Worm (Caenorhabditis elegans) whole organism, late embryonic: ENCODE measurements around the gene F56D6.8.
"Not testable (repeated sequence)": the region's sequence is repeated elsewhere in the genome, so short reads cannot be mapped to it uniquely, and the experiment has no call there.

Experiments
- C38D4.7 ChIP-seq: fragments of 200-800 bp; sonication (Bioruptor generic); optimal IDR thresholded peaks from 2 replicates; lab custom pipeline; 2018; ENCODE audit warnings: mild to moderate bottlenecking, missing genetic modification characterization, moderate library complexity, missing compliant biosample characterization
- T23F11.4 ChIP-seq: fragments of 200-800 bp; sonication (Bioruptor generic); optimal IDR thresholded peaks from 2 replicates; lab custom pipeline; 2018; ENCODE audit warnings: mild to moderate bottlenecking, missing genetic modification characterization, missing compliant biosample characterization
- Y22D7AL.16 ChIP-seq: sonication (generic microtip); optimal IDR thresholded peaks from 2 replicates; lab custom pipeline; 2016; ENCODE audit warnings: missing genetic modification characterization, missing compliant biosample characterization
- ceh-14 ChIP-seq: sonication (generic microtip); optimal IDR thresholded peaks from 2 replicates; lab custom pipeline; 2016; ENCODE audit warnings: missing genotype, missing genetic modification characterization, missing compliant biosample characterization
- ceh-18 ChIP-seq: sonication (generic microtip); optimal IDR thresholded peaks from 2 replicates; lab custom pipeline; 2016; ENCODE audit warnings: missing genetic modification characterization, missing compliant biosample characterization
- ceh-2 ChIP-seq: sonication (generic microtip); optimal IDR thresholded peaks from 2 replicates; lab custom pipeline; 2016; ENCODE audit warnings: missing genotype, missing genetic modification characterization, missing compliant biosample characterization
- ceh-24 ChIP-seq: sonication (generic microtip); optimal IDR thresholded peaks from 2 replicates; lab custom pipeline; 2016; ENCODE audit warnings: mild to moderate bottlenecking, missing genetic modification characterization, missing compliant biosample characterization
- ceh-30 ChIP-seq: fragments of 150-350 bp; optimal IDR thresholded peaks from 2 replicates; lab custom pipeline; 2014; ENCODE audit warnings: missing biosample characterization, missing genetic modification characterization
- ceh-45 ChIP-seq: fragments of 200-800 bp; sonication (Bioruptor generic); IDR thresholded peaks from 2 replicates; pipeline ENCODE4 v1.3.6; 2022; ENCODE audit warnings: missing genetic modification reagents, missing genetic modification characterization, missing compliant biosample characterization
- ceh-48 ChIP-seq: sonication (generic microtip); optimal IDR thresholded peaks from 2 replicates; lab custom pipeline; 2016; ENCODE audit warnings: missing genetic modification characterization, inconsistent platforms, missing compliant biosample characterization
- dve-1 ChIP-seq: sonication (generic microtip); optimal IDR thresholded peaks from 2 replicates; lab custom pipeline; 2017; ENCODE audit warnings: antibody characterized with exemption, mild to moderate bottlenecking, missing genetic modification characterization, missing compliant biosample characterization
- hlh-30 ChIP-seq: sonication (generic microtip); optimal IDR thresholded peaks from 2 replicates; lab custom pipeline; 2017; ENCODE audit warnings: antibody characterized with exemption, missing genetic modification characterization, missing compliant biosample characterization; ENCODE audit not compliant: insufficient read depth
- nhr-11 ChIP-seq: fragments of 150-350 bp; optimal IDR thresholded peaks from 2 replicates; lab custom pipeline; 2014; ENCODE audit warnings: missing biosample characterization, missing genetic modification characterization
- nhr-232 ChIP-seq: sonication (generic microtip); optimal IDR thresholded peaks from 2 replicates; lab custom pipeline; 2016; ENCODE audit warnings: missing genetic modification characterization, missing compliant biosample characterization
- npax-4 ChIP-seq: sonication (generic microtip); optimal IDR thresholded peaks from 2 replicates; lab custom pipeline; 2016; ENCODE audit warnings: missing genetic modification characterization, missing compliant biosample characterization
- pat-9 ChIP-seq: fragments of 200-800 bp; sonication (Bioruptor generic); optimal IDR thresholded peaks from 2 replicates; lab custom pipeline; 2018; ENCODE audit warnings: mild to moderate bottlenecking, missing genetic modification characterization, moderate library complexity, missing compliant biosample characterization
- pha-2 ChIP-seq: sonication (generic microtip); optimal IDR thresholded peaks from 2 replicates; lab custom pipeline; 2017; ENCODE audit warnings: mild to moderate bottlenecking, missing genetic modification characterization, missing compliant biosample characterization
- pha-4 ChIP-seq: fragments of 150-350 bp; optimal IDR thresholded peaks from 2 replicates; lab custom pipeline; 2018; ENCODE audit warnings: missing biosample characterization, missing genetic modification reagents, missing genetic modification characterization
- pqm-1 ChIP-seq: sonication (generic microtip); optimal IDR thresholded peaks from 2 replicates; lab custom pipeline; 2016; ENCODE audit warnings: missing genetic modification characterization, missing compliant biosample characterization
- ref-2 ChIP-seq: sonication (generic microtip); optimal IDR thresholded peaks from 2 replicates; lab custom pipeline; 2016; ENCODE audit warnings: missing genetic modification characterization, missing compliant biosample characterization
- sox-2 ChIP-seq: fragments of 200-800 bp; sonication (Bioruptor generic); IDR thresholded peaks from 2 replicates; pipeline ENCODE4 v1.3.6; 2022; ENCODE audit warnings: missing genetic modification reagents, missing genetic modification characterization, missing compliant biosample characterization
- ttx-3 ChIP-seq: sonication (generic microtip); optimal IDR thresholded peaks from 2 replicates; lab custom pipeline; 2016; ENCODE audit warnings: missing genetic modification reagents, missing genetic modification characterization, missing compliant biosample characterization
- unc-3 ChIP-seq, 2 experiments: fragments of 200-800 bp in 1 of 2; sonication (Bioruptor generic) in 1 of 2; sonication (generic microtip) in 1 of 2; conservative IDR thresholded peaks in 1 of 2; optimal IDR thresholded peaks in 1 of 2; 2 replicates each; pipeline versions ENCODE4 v1.3.6 to Lab custom; 2016 to 2022; ENCODE audit warnings: missing compliant biosample characterization in 2 of 2, missing genetic modification characterization in 2 of 2, missing genetic modification reagents in 1 of 2
- unc-86 ChIP-seq: sonication (generic microtip); optimal IDR thresholded peaks from 2 replicates; lab custom pipeline; 2016; ENCODE audit warnings: missing genetic modification characterization, missing compliant biosample characterization
- zip-5 ChIP-seq: sonication (generic microtip); optimal IDR thresholded peaks from 2 replicates; lab custom pipeline; 2016; ENCODE audit warnings: missing genetic modification characterization, missing compliant biosample characterization
- ztf-16 ChIP-seq: sonication (generic microtip); optimal IDR thresholded peaks from 2 replicates; lab custom pipeline; 2017; ENCODE audit warnings: missing genetic modification characterization, missing compliant biosample characterization

The F56D6.8 gene

DNA sequence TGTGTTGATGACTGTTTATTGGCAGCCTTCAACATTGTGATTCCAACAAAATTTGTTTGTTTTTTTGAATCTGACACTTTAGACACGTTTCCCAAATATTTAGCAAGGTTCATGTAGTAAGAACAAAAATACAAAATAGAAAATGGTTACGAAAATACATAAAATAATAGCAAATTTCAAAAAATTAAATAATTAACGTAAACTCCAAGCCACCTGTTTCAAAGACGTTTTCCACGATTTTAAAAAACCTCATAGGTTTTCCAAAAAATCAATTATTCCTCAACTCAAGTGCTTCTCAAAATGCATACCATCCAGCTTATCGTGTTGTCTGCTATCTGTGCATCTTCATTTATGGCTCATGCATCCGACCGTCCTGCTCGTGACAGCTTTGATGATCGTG lies 23.2 kb upstream of the F56D6.8 start, which contains the start of gene F56D6.14:
Gene F56D6.14 (plus strand): TSS at position 301 of the 400 bp plus-strand sequence.
- TF ChIP-seq dve-1 (tag; lab: Kevin White, UChicago) (no peak), hlh-30 (tag; lab: Kevin White, UChicago) (no peak), zip-5 (tag; lab: Kevin White, UChicago) (no peak), ceh-48 (tag; lab: Kevin White, UChicago) (no peak), ztf-16 (no peak), pqm-1 (tag; lab: Kevin White, UChicago) (no peak)

DNA sequence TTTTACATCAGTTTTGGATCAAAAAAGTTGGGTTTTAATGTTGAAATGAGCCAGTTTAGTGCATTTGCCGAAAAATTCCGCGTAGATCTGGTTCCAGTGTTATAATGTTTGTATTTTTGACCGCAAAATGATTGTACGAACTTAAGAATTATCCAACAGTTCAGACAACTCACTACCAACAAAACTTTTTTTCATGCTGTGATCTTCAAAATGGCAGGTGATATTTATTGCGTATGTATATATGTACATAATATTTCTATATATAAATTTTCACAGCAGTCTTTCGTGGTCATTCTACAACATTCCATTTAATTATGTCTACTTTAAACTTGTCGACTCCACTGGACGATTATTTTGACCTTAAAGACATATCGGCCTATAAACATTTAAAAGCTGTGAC lies 21.1 kb upstream of the F56D6.8 start, which contains the start of gene srz-20:
Gene srz-20 (plus strand): TSS at position 301 of the 400 bp plus-strand sequence.
- TF ChIP-seq dve-1 (tag; lab: Kevin White, UChicago), result no peak
- no peak for TF ChIP-seq pha-4 (tag; lab: Kevin White, UChicago)
- no peak for TF ChIP-seq C38D4.7 (GFP tag; lab: Kevin White, UChicago)
- TF ChIP-seq pat-9 (tag; lab: Kevin White, UChicago), result no peak
- TF ChIP-seq ref-2 (tag; lab: Kevin White, UChicago), result no peak
- no peak for TF ChIP-seq pha-2
- no peak for TF ChIP-seq ceh-14 (tag; lab: Kevin White, UChicago)
- TF ChIP-seq ceh-30 (tag; lab: Kevin White, UChicago), result no peak

DNA sequence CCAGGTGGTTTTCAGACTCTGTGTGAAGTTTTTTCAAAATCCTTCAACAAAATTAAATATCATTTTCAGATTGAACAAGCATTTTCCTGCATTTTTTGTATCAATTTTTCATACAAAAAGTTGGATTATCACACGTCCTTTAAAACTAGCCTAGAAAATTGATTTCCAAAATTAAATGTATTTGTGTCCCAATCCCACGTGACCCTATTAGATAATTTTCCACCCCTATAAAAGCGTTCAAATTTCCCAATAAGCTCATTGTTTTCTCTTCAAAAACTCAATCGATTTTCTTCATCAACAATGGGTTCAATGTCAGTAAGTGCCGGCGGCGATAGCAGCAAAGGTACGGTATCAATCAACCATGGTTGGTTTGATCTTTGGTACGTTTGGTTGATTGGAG lies 20.2 kb upstream of the F56D6.8 start, which contains the start of gene F56D6.19:
Gene F56D6.19 (plus strand): TSS at position 301 of the 400 bp plus-strand sequence.
- TF ChIP-seq zip-5 (tag; lab: Kevin White, UChicago) (no peak), pha-2 (no peak), ceh-48 (tag; lab: Kevin White, UChicago) (no peak), T23F11.4 (no peak), Y22D7AL.16 (no peak)

DNA sequence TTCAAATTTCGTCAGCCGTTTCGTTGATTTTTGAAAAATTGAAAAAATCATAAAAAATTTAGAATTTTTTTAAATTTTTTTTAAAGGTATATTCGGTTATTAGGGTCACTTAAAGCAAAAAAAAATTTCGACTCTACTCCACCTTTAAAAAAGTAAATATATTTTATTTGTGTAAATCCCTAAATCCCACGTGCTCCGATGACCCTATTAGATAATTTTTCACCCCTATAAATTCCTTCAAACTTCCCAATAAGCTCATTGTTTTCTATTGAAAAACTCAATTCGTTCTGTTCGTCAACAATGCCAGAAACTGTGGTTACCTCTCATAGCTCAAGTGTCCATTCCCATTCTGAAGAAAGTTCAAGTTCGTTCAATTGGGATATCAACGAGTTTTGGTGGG lies 18.4 kb upstream of the F56D6.8 start, which contains the start of gene F56D6.20:
Gene F56D6.20 (plus strand): TSS at position 301 of the 400 bp plus-strand sequence.
- TF ChIP-seq nhr-11 (tag; lab: Kevin White, UChicago) (no peak), ceh-2 (tag; lab: Kevin White, UChicago) (no peak)

DNA sequence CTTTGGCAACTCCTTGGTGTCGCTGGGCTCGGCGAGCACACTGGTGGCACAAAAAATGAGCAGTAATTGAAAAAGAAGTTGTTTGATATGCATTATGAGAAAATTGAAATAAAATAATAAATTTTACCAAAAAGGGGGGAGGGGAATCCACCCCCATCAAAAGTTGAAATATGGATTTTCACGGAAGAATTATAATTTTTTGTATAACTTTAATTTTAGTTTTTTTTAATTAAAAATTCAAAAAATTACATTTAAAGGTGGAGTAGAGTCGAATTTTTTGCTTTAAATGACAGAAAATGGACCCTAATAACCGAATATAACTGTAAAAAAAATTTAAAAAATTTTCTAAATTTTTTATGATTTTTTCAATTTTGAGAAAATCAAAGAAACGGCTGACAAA lies 17.6 kb upstream of the F56D6.8 start, which contains the start of gene F56D6.18:
Gene F56D6.18 (minus strand): TSS at position 101 of the 400 bp plus-strand sequence.
- TF ChIP-seq sox-2 (GFP tag; lab: Robert Waterston, UW); ceh-2 (tag; lab: Kevin White, UChicago); unc-86 (tag; lab: Kevin White, UChicago): not testable (repeated sequence)

DNA sequence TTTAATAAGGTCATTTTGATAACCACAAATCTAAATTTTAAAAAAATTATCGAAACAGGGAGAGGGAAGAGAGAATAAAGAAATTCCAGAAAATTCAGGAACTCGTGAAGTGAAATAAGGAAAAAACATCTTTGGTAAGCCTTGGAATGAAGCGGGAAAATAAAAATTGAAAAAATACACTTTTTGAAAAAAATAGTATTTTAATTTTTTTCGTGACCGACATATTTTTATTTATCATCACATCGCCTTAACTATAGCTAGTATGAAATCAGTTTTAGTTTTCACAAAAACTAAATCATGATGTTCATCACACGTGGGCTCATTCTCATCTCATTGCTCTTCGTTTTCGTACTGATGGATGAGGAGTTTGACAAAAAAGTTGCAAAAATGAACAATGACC lies 14.9 kb upstream of the F56D6.8 start, which contains the start of gene F56D6.13:
Gene F56D6.13 (plus strand): TSS at position 301 of the 400 bp plus-strand sequence.
- TF ChIP-seq ttx-3 (tag; lab: Kevin White, UChicago) (no peak), unc-3 (GFP tag; conservative IDR thresholded peaks at IDR 0.05; lab: Robert Waterston, UW) (no peak), unc-3 (tag; optimal IDR thresholded peaks at IDR 0.05; lab: Kevin White, UChicago) (no peak), ceh-30 (tag; lab: Kevin White, UChicago) (no peak)

DNA sequence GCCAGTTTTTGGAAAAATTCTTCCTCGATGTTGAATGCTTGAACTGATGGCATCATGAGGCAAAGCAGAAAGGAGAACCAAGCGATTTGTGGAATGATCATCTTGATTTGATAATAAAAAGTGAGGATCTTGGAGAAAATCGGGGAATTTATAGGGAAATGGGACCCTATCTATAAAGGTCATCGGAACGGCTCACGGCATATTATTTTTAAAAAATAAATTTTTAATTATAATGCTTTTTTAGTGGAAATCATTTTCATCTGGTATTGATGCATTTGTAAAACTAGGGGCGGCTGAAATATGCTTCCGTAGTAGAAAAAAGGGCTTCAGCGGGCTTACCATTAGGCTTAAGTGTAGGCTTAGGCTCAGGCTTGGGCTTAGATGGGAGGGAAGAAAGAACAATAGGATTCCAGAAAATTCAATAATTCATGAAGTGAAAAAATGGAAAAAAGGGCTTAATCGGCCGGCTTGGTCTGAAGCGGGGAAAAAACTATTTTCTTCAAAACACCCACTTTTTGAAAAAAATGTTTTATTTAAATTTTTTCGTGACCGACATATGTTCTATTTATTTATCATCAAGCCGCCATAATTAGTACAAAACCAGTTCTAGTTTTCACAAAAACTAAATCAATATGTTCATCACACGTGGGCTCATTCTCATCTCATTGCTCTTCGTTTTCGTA lies 13.4 kb upstream of the F56D6.8 start, which contains the start of the genes F56D6.22 and F56D6.12:
Gene F56D6.22 (minus strand): TSS at position 101 of the 683 bp plus-strand sequence.
Gene F56D6.12 (plus strand): TSS at position 633 of the 683 bp plus-strand sequence.
- no peak for TF ChIP-seq ceh-24 (tag; lab: Kevin White, UChicago)
- no peak for TF ChIP-seq pha-2
- TF ChIP-seq npax-4 (tag; lab: Kevin White, UChicago), result no peak
- TF ChIP-seq ceh-18 (tag; lab: Kevin White, UChicago), result no peak
- TF ChIP-seq nhr-232 (tag; lab: Kevin White, UChicago), result no peak
- no peak for TF ChIP-seq ceh-45 (GFP tag; lab: Robert Waterston, UW)
- no peak for TF ChIP-seq ref-2 (tag; lab: Kevin White, UChicago)
